Fruit fly (Drosophila melanogaster): ENCODE measurements around the gene CG33500.

CG33500 gene

DNA sequence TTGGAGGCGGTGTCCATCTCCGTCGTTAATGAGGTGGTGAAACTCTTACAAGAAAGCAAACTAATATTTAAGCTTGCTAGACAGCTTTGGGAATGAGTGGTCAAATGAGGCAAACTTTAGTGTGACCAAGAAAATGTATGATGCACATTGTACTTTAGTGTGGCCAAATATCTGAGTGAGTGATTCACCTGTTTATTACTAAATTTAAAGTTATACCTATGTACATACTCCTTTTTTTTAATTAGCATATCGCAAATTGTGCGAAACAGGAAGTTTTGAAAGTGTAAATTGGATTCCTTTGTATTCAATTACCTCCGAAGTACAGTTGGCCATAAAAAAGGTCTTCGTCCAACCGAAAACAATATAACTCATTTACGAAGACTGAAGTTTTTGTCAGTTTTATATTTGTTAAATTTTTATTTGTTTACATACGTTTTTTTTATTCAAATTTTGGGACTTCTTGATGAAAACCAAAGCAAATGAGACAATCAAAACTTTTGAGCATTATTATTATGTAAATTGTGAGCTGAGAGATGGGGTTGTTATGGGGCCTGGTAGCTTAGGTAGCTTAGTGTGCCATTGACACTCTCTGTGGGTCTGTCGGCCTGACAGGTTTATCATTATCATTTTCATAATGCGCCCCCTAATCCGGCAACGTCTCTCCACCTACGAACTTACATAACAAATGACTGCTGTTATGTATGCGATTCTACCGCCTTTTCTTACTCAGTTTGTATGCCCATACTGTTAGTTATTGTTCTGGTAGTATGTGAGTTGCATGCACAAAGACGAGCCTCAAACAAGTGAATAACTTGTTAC is 31.3 kb downstream of the CG33500 start:
- TF ChIP-seq Ada2b (GFP tag; IDR thresholded peaks at IDR 0.05) = no peak
- no peak for TF ChIP-seq CG10321 (GFP tag; IDR thresholded peaks at IDR 0.05)
- no peak for TF ChIP-seq CG8478 (optimal IDR thresholded peaks at IDR 0.05)
- TF ChIP-seq Hr78 (GFP tag; optimal IDR thresholded peaks at IDR 0.05) = no peak
- TF ChIP-seq CG17802 (tag; optimal IDR thresholded peaks at IDR 0.05) = no peak
- peak; percentile 58; the same call in 1 of the 2 replicates for TF ChIP-seq Awh (GFP tag; IDR thresholded peaks at IDR 0.05)
- no peak for TF ChIP-seq Doc3 (GFP tag; IDR thresholded peaks at IDR 0.05; ENCODE audit: partially characterized antibody)
- peak in 1 of 2 experiments; percentile 72 for TF ChIP-seq Pdp1 (GFP tag; optimal IDR thresholded peaks at IDR 0.05)
- no peak for TF ChIP-seq crc (GFP tag; optimal IDR thresholded peaks at IDR 0.05)
- no peak for TF ChIP-seq CG9932 (GFP tag; IDR thresholded peaks at IDR 0.05)
- 0 out of 4 replicates have a peak, but pooled peaks have one; percentile 6 for TF ChIP-seq chinmo (GFP tag; IDR thresholded peaks at IDR 0.05; ENCODE audit: partially characterized antibody)
- no peak for TF ChIP-seq salm (tag; optimal IDR thresholded peaks at IDR 0.05)
- TF ChIP-seq nerfin-2 (GFP tag; IDR thresholded peaks at IDR 0.05; ENCODE audit: partially characterized antibody) = peak; percentile 22; the same call in 1 of the 2 replicates
- no peak for TF ChIP-seq Dll (GFP tag; IDR thresholded peaks at IDR 0.05; ENCODE audit: partially characterized antibody)
- TF ChIP-seq Gug (GFP tag; IDR thresholded peaks at IDR 0.05) = no peak
- TF ChIP-seq vvl (GFP tag; IDR thresholded peaks at IDR 0.05) = peak; percentile 37; the same call in 1 of the 2 replicates
- TF ChIP-seq CG6813 (GFP tag; optimal IDR thresholded peaks at IDR 0.05) = no peak
- peak; percentile 46; the same call in 1 of the 2 replicates for TF ChIP-seq CG13287 (GFP tag; IDR thresholded peaks at IDR 0.05; ENCODE audit: partially characterized antibody)
- no peak for TF ChIP-seq gsb-n (tag; optimal IDR thresholded peaks at IDR 0.05)
- peak; percentile 37 for TF ChIP-seq Med (GFP tag)
- TF ChIP-seq CG3065 (GFP tag; optimal IDR thresholded peaks at IDR 0.05) = no peak
- TF ChIP-seq sna (GFP tag; IDR thresholded peaks at IDR 0.05; ENCODE audit: partially characterized antibody) = 0 out of 2 replicates have a peak, but pooled peaks have one; percentile 25
- TF ChIP-seq Adf1 (GFP tag; IDR thresholded peaks at IDR 0.05) = no peak
- no peak for TF ChIP-seq kay (GFP tag; optimal IDR thresholded peaks at IDR 0.05)
- peak; percentile 55 for TF ChIP-seq sens (GFP tag)
- no peak for TF ChIP-seq CG16815 (GFP tag; optimal IDR thresholded peaks at IDR 0.05)
- no peak for TF ChIP-seq H2.0 (GFP tag; IDR thresholded peaks at IDR 0.05)
- TF ChIP-seq Deaf1 (tag; optimal IDR thresholded peaks at IDR 0.05) = no peak
- TF ChIP-seq Vsx1 (GFP tag; optimal IDR thresholded peaks at IDR 0.05) = no peak
- TF ChIP-seq CG12299 (tag; optimal IDR thresholded peaks at IDR 0.05) = no peak
- TF ChIP-seq CG17361 (GFP tag; IDR thresholded peaks at IDR 0.05) = no peak
- TF ChIP-seq NK7.1 (GFP tag; optimal IDR thresholded peaks at IDR 0.05) = no peak
- no peak for TF ChIP-seq twi (tag; optimal IDR thresholded peaks at IDR 0.05)
- TF ChIP-seq Eip74EF (GFP tag; optimal IDR thresholded peaks at IDR 0.05) = no peak
- TF ChIP-seq tap (tag; optimal IDR thresholded peaks at IDR 0.05) = no peak
- TF ChIP-seq gt (GFP tag; IDR thresholded peaks at IDR 0.05) = no peak
- TF ChIP-seq Opbp (GFP tag; IDR thresholded peaks at IDR 0.05; ENCODE audit: partially characterized antibody) = no peak
- TF ChIP-seq abd-A (tag; optimal IDR thresholded peaks at IDR 0.05) = peak; percentile 57
- no peak for TF ChIP-seq CG31365 (tag; optimal IDR thresholded peaks at IDR 0.05)
- no peak for TF ChIP-seq CG14014 (GFP tag; IDR thresholded peaks at IDR 0.05)
- no peak for TF ChIP-seq bbx (GFP tag; IDR thresholded peaks at IDR 0.05; ENCODE audit: partially characterized antibody)
- TF ChIP-seq CG12104 (GFP tag; optimal IDR thresholded peaks at IDR 0.05) = no peak
- TF ChIP-seq Camta (GFP tag; optimal IDR thresholded peaks at IDR 0.05) = no peak
- peak; percentile 98 for TF ChIP-seq stwl (tag; optimal IDR thresholded peaks at IDR 0.05)
- no peak for TF ChIP-seq zen (tag; optimal IDR thresholded peaks at IDR 0.05)
- TF ChIP-seq Xbp1 (GFP tag; optimal IDR thresholded peaks at IDR 0.05) = no peak
- no peak for TF ChIP-seq Hey (tag; optimal IDR thresholded peaks at IDR 0.05)
- no peak for TF ChIP-seq CG11085 (GFP tag; IDR thresholded peaks at IDR 0.05)

Measured in whole organism, embryonic.